Worm (Caenorhabditis elegans): ENCODE results near the gene spds-1.

Gene spds-1

ce11 chrII:12855900-12856299 lies 49.2 kb downstream of the spds-1 start, which contains the start of gene Y46G5A.29:
Gene Y46G5A.29, plus strand, starts transcription at chrII:12856200.
- TF ChIP-seq ztf-11 (tag; optimal IDR thresholded peaks at IDR 0.05), result no peak
- no peak for TF ChIP-seq crh-2 (tag; optimal IDR thresholded peaks at IDR 0.05)
- no peak for TF ChIP-seq lsy-2 (tag; optimal IDR thresholded peaks at IDR 0.05)
- TF ChIP-seq ZK546.5 (tag; optimal IDR thresholded peaks at IDR 0.05), result no peak
- TF ChIP-seq elt-3 (tag; optimal IDR thresholded peaks at IDR 0.05), result no peak
- TF ChIP-seq zag-1 (tag; optimal IDR thresholded peaks at IDR 0.05), result no peak
- no peak for TF ChIP-seq dmd-4 (tag; optimal IDR thresholded peaks at IDR 0.05)
- no peak for TF ChIP-seq elt-1 (tag; optimal IDR thresholded peaks at IDR 0.05)
- TF ChIP-seq ama-1 (optimal IDR thresholded peaks at IDR 0.05), result no peak
- TF ChIP-seq mdl-1 (tag; optimal IDR thresholded peaks at IDR 0.05), result no peak
- TF ChIP-seq F13H6.1 (tag; optimal IDR thresholded peaks at IDR 0.05), result no peak
- no peak for TF ChIP-seq lin-13 (GFP tag; optimal IDR thresholded peaks at IDR 0.05)
- TF ChIP-seq Y55F3AM.14 (GFP tag; optimal IDR thresholded peaks at IDR 0.05), result no peak
